Fruit fly (Drosophila melanogaster) S2 (cell line): ENCODE data around the gene CG31793.

ENCODE experiments used
- CG8478 ChIP-seq: fragments of >200 bp; optimal IDR thresholded peaks from 2 replicates; lab custom pipeline; 2018
- CTCF ChIP-seq, 2 experiments: fragments of >200 bp; optimal IDR thresholded peaks; 2 replicates each; lab custom pipeline; 2018

DNA sequence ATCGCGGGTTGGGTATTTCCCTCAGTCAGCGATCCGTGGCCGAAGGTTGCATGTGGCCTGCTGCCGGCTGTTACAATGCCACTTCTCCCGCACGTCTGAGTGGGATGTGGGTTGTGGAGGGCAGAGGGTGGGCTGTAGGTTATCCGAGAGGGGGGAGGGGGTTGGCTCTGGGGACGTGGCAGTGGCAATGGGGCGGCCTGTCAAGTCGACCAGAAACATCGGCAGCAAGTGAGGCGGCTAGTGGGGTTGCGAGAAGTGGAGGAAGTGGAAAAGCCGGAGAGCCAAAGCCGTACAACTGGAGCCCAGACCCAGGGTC lies 21.5 kb downstream of the CG31793 start:
- TF ChIP-seq CG8478: no peak
- no peak for TF ChIP-seq CTCF (optimal IDR thresholded peaks at IDR 0.05; lab: Kevin White, UChicago)
